Worm (Caenorhabditis elegans) whole organism, young adult: ENCODE data around the gene C44C10.10.

Experiments used
- B0035.1 ChIP-seq: sonication (generic microtip); optimal IDR thresholded peaks from 2 replicates; lab custom pipeline; 2016; ENCODE audit warnings: missing genetic modification characterization, mild to moderate bottlenecking, missing compliant biosample characterization, missing genotype, missing genetic modification reagents
- B0261.1 ChIP-seq: sonication (generic microtip); optimal IDR thresholded peaks from 2 replicates; lab custom pipeline; 2016; ENCODE audit warnings: mild to moderate bottlenecking, missing genetic modification characterization, moderate library complexity, missing compliant biosample characterization
- D2030.7 ChIP-seq: fragments of 200-800 bp; sonication (Bioruptor generic); IDR thresholded peaks from 2 replicates; pipeline ENCODE4 v1.3.6; 2022; ENCODE audit warnings: missing genetic modification reagents, missing genetic modification characterization, missing compliant biosample characterization
- F10E7.11 ChIP-seq: sonication (generic microtip); optimal IDR thresholded peaks from 2 replicates; lab custom pipeline; 2017; ENCODE audit warnings: mild to moderate bottlenecking, missing genetic modification characterization, moderate library complexity, missing compliant biosample characterization
- F33H1.4 ChIP-seq: fragments of 200-800 bp; sonication (Bioruptor generic); IDR thresholded peaks from 2 replicates; pipeline ENCODE4 v1.3.6; 2022; ENCODE audit warnings: missing genetic modification reagents, missing genetic modification characterization, missing compliant biosample characterization
- F52B5.7 ChIP-seq: sonication (generic microtip); optimal IDR thresholded peaks from 2 replicates; lab custom pipeline; 2016; ENCODE audit warnings: mild to moderate bottlenecking, missing genetic modification characterization, missing compliant biosample characterization
- Y53F4B.3 ChIP-seq: fragments of 200-800 bp; sonication (Bioruptor generic); IDR thresholded peaks from 2 replicates; pipeline ENCODE4 v1.3.6; 2022; ENCODE audit warnings: missing genetic modification reagents, missing genetic modification characterization, missing compliant biosample characterization
- Y67H2A.10 ChIP-seq: fragments of 200-800 bp; sonication (Bioruptor generic); conservative IDR thresholded peaks from 2 replicates; pipeline ENCODE4 v1.3.6; 2022; ENCODE audit warnings: missing genetic modification reagents, missing genetic modification characterization, missing compliant biosample characterization
- aptf-3 ChIP-seq: fragments of 200-800 bp; sonication (Bioruptor generic); IDR thresholded peaks from 2 replicates; pipeline ENCODE4 v1.3.6; 2022; ENCODE audit warnings: missing genetic modification characterization, missing compliant biosample characterization
- atf-7 ChIP-seq: sonication (generic microtip); optimal IDR thresholded peaks from 2 replicates; lab custom pipeline; 2017; ENCODE audit warnings: mild to moderate bottlenecking, missing genetic modification characterization, missing compliant biosample characterization
- ceh-79 ChIP-seq: sonication (generic microtip); optimal IDR thresholded peaks from 2 replicates; lab custom pipeline; 2017; ENCODE audit warnings: mild to moderate bottlenecking, missing genetic modification characterization, missing compliant biosample characterization
- dpff-1 ChIP-seq: sonication (generic microtip); optimal IDR thresholded peaks from 2 replicates; lab custom pipeline; 2017; ENCODE audit warnings: mild to moderate bottlenecking, missing genetic modification characterization, missing compliant biosample characterization
- ekl-4 ChIP-seq: fragments of 200-800 bp; sonication (Bioruptor generic); IDR thresholded peaks from 2 replicates; pipeline ENCODE4 v1.3.6; 2022; ENCODE audit warnings: missing genetic modification reagents, missing genetic modification characterization, missing compliant biosample characterization
- ets-4 ChIP-seq: fragments of 200-800 bp; sonication (Bioruptor generic); optimal IDR thresholded peaks from 2 replicates; lab custom pipeline; 2018; ENCODE audit warnings: mild to moderate bottlenecking, missing genetic modification characterization, missing compliant biosample characterization
- him-1 ChIP-seq: sonication (generic microtip); optimal IDR thresholded peaks from 2 replicates; lab custom pipeline; 2016; ENCODE audit warnings: missing genotype, missing genetic modification reagents, missing genetic modification characterization, missing compliant biosample characterization
- hmg-20 ChIP-seq: fragments of 200-800 bp; sonication (Bioruptor generic); IDR thresholded peaks from 2 replicates; pipeline ENCODE4 v1.3.6; 2022; ENCODE audit warnings: missing genetic modification reagents, missing genetic modification characterization, missing compliant biosample characterization
- let-607 ChIP-seq, 2 experiments: fragments of 200-800 bp in 1 of 2; sonication (Bioruptor generic) in 1 of 2; sonication (generic microtip) in 1 of 2; optimal IDR thresholded peaks; 2 replicates each; lab custom pipeline; 2016 to 2018; ENCODE audit warnings: mild to moderate bottlenecking in 2 of 2, missing compliant biosample characterization in 2 of 2, missing genetic modification characterization in 2 of 2, moderate library complexity in 2 of 2, missing genotype in 1 of 2
- lin-26 ChIP-seq: fragments of 200-800 bp; sonication (Bioruptor generic); IDR thresholded peaks from 2 replicates; pipeline ENCODE4 v1.3.6; 2022; ENCODE audit warnings: missing genetic modification reagents, missing genetic modification characterization, missing compliant biosample characterization
- lin-40 ChIP-seq: sonication (generic microtip); optimal IDR thresholded peaks from 2 replicates; lab custom pipeline; 2016; ENCODE audit warnings: missing genetic modification characterization, mild to moderate bottlenecking, missing compliant biosample characterization, missing genotype, missing genetic modification reagents
- madf-6 ChIP-seq: fragments of 200-800 bp; sonication (Bioruptor generic); IDR thresholded peaks from 2 replicates; pipeline ENCODE4 v1.3.6; 2022; ENCODE audit warnings: missing genetic modification reagents, missing genetic modification characterization, missing compliant biosample characterization
- nfyb-1 ChIP-seq: fragments of 200-800 bp; sonication (Bioruptor generic); IDR thresholded peaks from 2 replicates; pipeline ENCODE4 v1.3.6; 2022; ENCODE audit warnings: missing genetic modification reagents, missing genetic modification characterization, missing compliant biosample characterization
- nhr-120 ChIP-seq: fragments of 200-800 bp; sonication (Bioruptor generic); IDR thresholded peaks from 2 replicates; pipeline ENCODE4 v1.3.6; 2022; ENCODE audit warnings: missing genetic modification characterization, missing compliant biosample characterization
- nhr-27 ChIP-seq: fragments of 200-800 bp; sonication (Bioruptor generic); optimal IDR thresholded peaks from 2 replicates; lab custom pipeline; 2018; ENCODE audit warnings: mild to moderate bottlenecking, missing genetic modification characterization, moderate library complexity, missing compliant biosample characterization
- nhr-80 ChIP-seq: sonication (generic microtip); optimal IDR thresholded peaks from 2 replicates; lab custom pipeline; 2016; ENCODE audit warnings: missing genetic modification characterization, missing compliant biosample characterization
- nhr-90 ChIP-seq: sonication (generic microtip); optimal IDR thresholded peaks from 2 replicates; lab custom pipeline; 2016; ENCODE audit warnings: missing genotype, mild to moderate bottlenecking, missing genetic modification characterization, missing compliant biosample characterization
- pbrm-1 ChIP-seq: fragments of 200-800 bp; sonication (Bioruptor generic); IDR thresholded peaks from 2 replicates; pipeline ENCODE4 v1.3.6; 2022; ENCODE audit warnings: missing genetic modification reagents, missing genetic modification characterization, missing compliant biosample characterization
- snpc-1.3 ChIP-seq: sonication (generic microtip); optimal IDR thresholded peaks from 2 replicates; lab custom pipeline; 2017; ENCODE audit warnings: missing genetic modification characterization, mild to moderate bottlenecking, missing compliant biosample characterization, antibody characterized with exemption, moderate library complexity, missing genotype, missing genetic modification reagents; ENCODE audit not compliant: insufficient read depth
- snpc-4 ChIP-seq, 5 experiments: fragments of 150-350 bp in 1 of 5; sonication (generic microtip) in 4 of 5; optimal IDR thresholded peaks; 2 replicates each; lab custom pipeline; 2014 to 2018; ENCODE audit warnings: missing genetic modification characterization in 5 of 5, missing biosample characterization in 3 of 5, antibody characterized with exemption in 2 of 5, mild to moderate bottlenecking in 2 of 5, missing compliant biosample characterization in 2 of 5, missing genotype in 2 of 5, moderate library complexity in 2 of 5, missing genetic modification reagents in 1 of 5
- unc-62 ChIP-seq: fragments of 150-350 bp; optimal IDR thresholded peaks from 2 replicates; lab custom pipeline; 2014; ENCODE audit warnings: missing biosample characterization, missing genetic modification reagents, missing genetic modification characterization
- ztf-18 ChIP-seq: sonication (generic microtip); optimal IDR thresholded peaks from 2 replicates; lab custom pipeline; 2016; ENCODE audit warnings: missing genotype, mild to moderate bottlenecking, missing genetic modification characterization, missing compliant biosample characterization
- ztf-3 ChIP-seq: fragments of 200-800 bp; sonication (Bioruptor generic); optimal IDR thresholded peaks from 2 replicates; lab custom pipeline; 2018; ENCODE audit warnings: mild to moderate bottlenecking, missing genetic modification characterization, missing compliant biosample characterization
- ztf-6 ChIP-seq: fragments of 200-800 bp; sonication (Bioruptor generic); IDR thresholded peaks from 2 replicates; pipeline ENCODE4 v1.3.6; 2022; ENCODE audit warnings: missing genetic modification reagents, missing genetic modification characterization, missing compliant biosample characterization

Gene C44C10.10

ce11 chrX:11696696-11697095, 6.6 kb downstream of the C44C10.10 start, which contains the start of gene C44C10.12 (continued):
- TF ChIP-seq lin-40 (tag; lab: Kevin White, UChicago) (no peak), nhr-120 (GFP tag; lab: Robert Waterston, UW) (no peak)

ce11 chrX:11700263-11700662, 10.1 kb downstream of the C44C10.10 start, which contains the start of gene C44C10.15:
TSS of gene C44C10.15 (minus strand) at chrX:11700363.
- TF ChIP-seq ztf-6 (GFP tag; lab: Robert Waterston, UW) (no peak), ekl-4 (GFP tag; lab: Robert Waterston, UW) (no peak), F10E7.11 (tag; lab: Kevin White, UChicago) (no peak)

ce11 chrX:11702236-11702635, 12.1 kb downstream of the C44C10.10 start, which contains the start of gene C44C10.3:
TSS of gene C44C10.3 (plus strand) at chrX:11702536.
- TF ChIP-seq snpc-1.3 (tag; lab: Kevin White, UChicago) (no peak), ceh-79 (no peak), hmg-20 (GFP tag; lab: Robert Waterston, UW) (no peak), him-1 (tag; lab: Kevin White, UChicago) (no peak), pbrm-1 (GFP tag; lab: Robert Waterston, UW) (no peak), nhr-27 (tag; lab: Kevin White, UChicago) (no peak), madf-6 (GFP tag; lab: Robert Waterston, UW) (no peak), lin-26 (GFP tag; lab: Robert Waterston, UW) (no peak), nfyb-1 (no peak), F33H1.4 (GFP tag; lab: Robert Waterston, UW) (no peak), D2030.7 (GFP tag; lab: Robert Waterston, UW) (no peak), Y53F4B.3 (GFP tag; lab: Robert Waterston, UW) (no peak), snpc-4 (GFP tag; optimal IDR thresholded peaks at IDR 0.05; lab: Kevin White, UChicago) (no peak), snpc-4 (tag; optimal IDR thresholded peaks at IDR 0.05; lab: Kevin White, UChicago) (no peak), F52B5.7 (tag; lab: Kevin White, UChicago) (no peak), dpff-1 (tag; lab: Kevin White, UChicago) (no peak), ztf-18 (no peak), B0261.1 (tag; lab: Kevin White, UChicago) (no peak), nhr-90 (tag; lab: Kevin White, UChicago) (no peak), B0035.1 (tag; lab: Kevin White, UChicago) (no peak), aptf-3 (GFP tag; lab: Robert Waterston, UW) (no peak)

ce11 chrX:11710229-11710628, 20.1 kb downstream of the C44C10.10 start, which contains the start of gene C44C10.11:
TSS of gene C44C10.11 (minus strand) at chrX:11710343.
- TF ChIP-seq unc-62: peak; percentile 49
- TF ChIP-seq Y67H2A.10 (GFP tag; lab: Robert Waterston, UW): no peak
- peak; percentile 75 for TF ChIP-seq atf-7 (tag; lab: Kevin White, UChicago)
- TF ChIP-seq let-607 (tag; optimal IDR thresholded peaks at IDR 0.05; lab: Kevin White, UChicago): peak; percentile 88 to 91
- peak; percentile 80 for TF ChIP-seq ets-4
- peak; percentile 99 for TF ChIP-seq nhr-80 (tag; lab: Kevin White, UChicago)
- no peak for TF ChIP-seq ztf-3 (GFP tag; lab: Kevin White, UChicago)
